Worm (Caenorhabditis elegans) whole organism, young adult: Measurements from ENCODE around the gene mtcu-2.
A peak's percentile ranks its signal among the peaks of the same experiment; 100 is the strongest.
"Not testable (repeated sequence)": the region's sequence is repeated elsewhere in the genome, so short reads cannot be mapped to it uniquely, and the experiment has no call there.

Experiments
- B0336.3 ChIP-seq: fragments of 200-800 bp; sonication (Bioruptor generic); IDR thresholded peaks from 2 replicates; pipeline ENCODE4 v1.3.6; 2022; ENCODE audit warnings: missing genetic modification characterization, missing compliant biosample characterization
- D2030.7 ChIP-seq: fragments of 200-800 bp; sonication (Bioruptor generic); IDR thresholded peaks from 2 replicates; pipeline ENCODE4 v1.3.6; 2022; ENCODE audit warnings: missing genetic modification reagents, missing genetic modification characterization, missing compliant biosample characterization
- F49E8.2 ChIP-seq: sonication (generic microtip); optimal IDR thresholded peaks from 3 replicates; lab custom pipeline; 2017; ENCODE audit warnings: missing genetic modification characterization, mild to moderate bottlenecking, missing compliant biosample characterization, antibody characterized with exemption, moderate library complexity; ENCODE audit not compliant: insufficient read depth
- F52B5.7 ChIP-seq: sonication (generic microtip); optimal IDR thresholded peaks from 2 replicates; lab custom pipeline; 2016; ENCODE audit warnings: mild to moderate bottlenecking, missing genetic modification characterization, missing compliant biosample characterization
- T07F8.4 ChIP-seq: sonication (generic microtip); optimal IDR thresholded peaks from 2 replicates; lab custom pipeline; 2016; ENCODE audit warnings: mild to moderate bottlenecking, missing genetic modification characterization, moderate library complexity, missing compliant biosample characterization
- Y67H2A.10 ChIP-seq: fragments of 200-800 bp; sonication (Bioruptor generic); conservative IDR thresholded peaks from 2 replicates; pipeline ENCODE4 v1.3.6; 2022; ENCODE audit warnings: missing genetic modification reagents, missing genetic modification characterization, missing compliant biosample characterization
- Y79H2A.3 ChIP-seq: fragments of 200-800 bp; sonication (Bioruptor generic); conservative IDR thresholded peaks from 2 replicates; pipeline ENCODE4 v1.3.6; 2022; ENCODE audit warnings: missing genetic modification reagents, missing genetic modification characterization, missing compliant biosample characterization
- akir-1 ChIP-seq: fragments of 200-800 bp; sonication (Bioruptor generic); optimal IDR thresholded peaks from 2 replicates; lab custom pipeline; 2018; ENCODE audit warnings: mild to moderate bottlenecking, missing genetic modification characterization, moderate library complexity, missing compliant biosample characterization
- ama-1 ChIP-seq, 3 experiments: fragments of 150-350 bp in 1 of 3; sonication (generic microtip) in 2 of 3; optimal IDR thresholded peaks; 2 replicates each; lab custom pipeline; 2014 to 2018; ENCODE audit warnings: missing biosample characterization in 2 of 3, missing genetic modification characterization in 2 of 3, missing genetic modification reagents in 2 of 3
- athp-1 ChIP-seq: sonication (generic microtip); optimal IDR thresholded peaks from 2 replicates; lab custom pipeline; 2017; ENCODE audit warnings: mild to moderate bottlenecking, missing genetic modification characterization, missing compliant biosample characterization
- attf-3 ChIP-seq: fragments of 200-800 bp; sonication (Bioruptor generic); conservative IDR thresholded peaks from 2 replicates; pipeline ENCODE4 v1.3.6; 2022; ENCODE audit warnings: missing genetic modification reagents, missing genetic modification characterization, missing compliant biosample characterization
- attf-5 ChIP-seq: fragments of 200-800 bp; sonication (Bioruptor generic); optimal IDR thresholded peaks from 2 replicates; lab custom pipeline; 2018; ENCODE audit warnings: mild to moderate bottlenecking, missing genetic modification characterization, missing compliant biosample characterization
- attf-6 ChIP-seq: fragments of 200-800 bp; sonication (Bioruptor generic); IDR thresholded peaks from 2 replicates; pipeline ENCODE4 v1.3.6; 2022; ENCODE audit warnings: missing genetic modification reagents, missing genetic modification characterization, missing compliant biosample characterization
- bed-1 ChIP-seq: fragments of 200-800 bp; sonication (Bioruptor generic); IDR thresholded peaks from 2 replicates; pipeline ENCODE4 v1.3.6; 2022; ENCODE audit warnings: missing genetic modification reagents, missing genetic modification characterization, missing compliant biosample characterization
- bed-2 ChIP-seq: fragments of 200-800 bp; sonication (Bioruptor generic); IDR thresholded peaks from 2 replicates; pipeline ENCODE4 v1.3.6; 2022; ENCODE audit warnings: missing genetic modification reagents, missing genetic modification characterization, missing compliant biosample characterization
- ccch-3 ChIP-seq: fragments of 200-800 bp; sonication (Bioruptor generic); optimal IDR thresholded peaks from 2 replicates; lab custom pipeline; 2018; ENCODE audit warnings: mild to moderate bottlenecking, missing genetic modification characterization, missing compliant biosample characterization
- cebp-1 ChIP-seq, 2 experiments: fragments of 200-800 bp in 1 of 2; sonication (Bioruptor generic) in 1 of 2; sonication (generic microtip) in 1 of 2; IDR thresholded peaks in 1 of 2; optimal IDR thresholded peaks in 1 of 2; 2 replicates each; pipeline versions ENCODE4 v1.3.6 to Lab custom; 2017 to 2022; ENCODE audit warnings: missing compliant biosample characterization in 2 of 2, missing genetic modification characterization in 2 of 2, mild to moderate bottlenecking in 1 of 2, missing genetic modification reagents in 1 of 2, moderate library complexity in 1 of 2
- ceh-100 ChIP-seq: fragments of 200-800 bp; sonication (Bioruptor generic); IDR thresholded peaks from 2 replicates; pipeline ENCODE4 v1.3.6; 2022; ENCODE audit warnings: missing genetic modification reagents, missing genetic modification characterization, missing compliant biosample characterization
- ceh-40 ChIP-seq: fragments of 200-800 bp; sonication (Bioruptor generic); IDR thresholded peaks from 2 replicates; pipeline ENCODE4 v1.3.6; 2022; ENCODE audit warnings: missing genetic modification characterization, missing compliant biosample characterization
- ceh-91 ChIP-seq: fragments of 200-800 bp; sonication (Bioruptor generic); IDR thresholded peaks from 2 replicates; pipeline ENCODE4 v1.3.6; 2022; ENCODE audit warnings: missing genetic modification reagents, missing genetic modification characterization, missing compliant biosample characterization
- dox-1 ChIP-seq: fragments of 200-800 bp; sonication (Bioruptor generic); IDR thresholded peaks from 2 replicates; pipeline ENCODE4 v1.3.6; 2022; ENCODE audit warnings: missing genetic modification reagents, missing genetic modification characterization, missing compliant biosample characterization
- egl-44 ChIP-seq: fragments of 200-800 bp; sonication (Bioruptor generic); IDR thresholded peaks from 2 replicates; pipeline ENCODE4 v1.3.6; 2022; ENCODE audit warnings: missing genetic modification reagents, missing genetic modification characterization, missing compliant biosample characterization
- gei-17 ChIP-seq: fragments of 200-800 bp; sonication (Bioruptor generic); optimal IDR thresholded peaks from 2 replicates; lab custom pipeline; 2018; ENCODE audit warnings: mild to moderate bottlenecking, missing genetic modification characterization, missing compliant biosample characterization
- hmg-20 ChIP-seq: fragments of 200-800 bp; sonication (Bioruptor generic); IDR thresholded peaks from 2 replicates; pipeline ENCODE4 v1.3.6; 2022; ENCODE audit warnings: missing genetic modification reagents, missing genetic modification characterization, missing compliant biosample characterization
- let-607 ChIP-seq, 2 experiments: fragments of 200-800 bp in 1 of 2; sonication (Bioruptor generic) in 1 of 2; sonication (generic microtip) in 1 of 2; optimal IDR thresholded peaks; 2 replicates each; lab custom pipeline; 2016 to 2018; ENCODE audit warnings: mild to moderate bottlenecking in 2 of 2, missing compliant biosample characterization in 2 of 2, missing genetic modification characterization in 2 of 2, moderate library complexity in 2 of 2, missing genotype in 1 of 2
- lin-26 ChIP-seq: fragments of 200-800 bp; sonication (Bioruptor generic); IDR thresholded peaks from 2 replicates; pipeline ENCODE4 v1.3.6; 2022; ENCODE audit warnings: missing genetic modification reagents, missing genetic modification characterization, missing compliant biosample characterization
- lin-35 ChIP-seq, 3 experiments: fragments of 150-350 bp in 2 of 3; sonication (generic microtip) in 1 of 3; optimal IDR thresholded peaks; 2 replicates each; lab custom pipeline; 2014 to 2018; ENCODE audit warnings: missing biosample characterization in 3 of 3, missing genetic modification characterization in 3 of 3, missing genetic modification reagents in 3 of 3
- lin-40 ChIP-seq: sonication (generic microtip); optimal IDR thresholded peaks from 2 replicates; lab custom pipeline; 2016; ENCODE audit warnings: missing genetic modification characterization, mild to moderate bottlenecking, missing compliant biosample characterization, missing genotype, missing genetic modification reagents
- madf-10 ChIP-seq: sonication (generic microtip); optimal IDR thresholded peaks from 2 replicates; lab custom pipeline; 2016; ENCODE audit warnings: mild to moderate bottlenecking, missing genetic modification characterization, missing compliant biosample characterization
- mcd-1 ChIP-seq: fragments of 200-800 bp; sonication (Bioruptor generic); IDR thresholded peaks from 2 replicates; pipeline ENCODE4 v1.3.6; 2022; ENCODE audit warnings: missing genetic modification reagents, missing genetic modification characterization, missing compliant biosample characterization
- nfya-1 ChIP-seq: sonication (generic microtip); optimal IDR thresholded peaks from 2 replicates; lab custom pipeline; 2017; ENCODE audit warnings: antibody characterized with exemption, missing compliant biosample characterization, missing genetic modification characterization, borderline replicate concordance; ENCODE audit not compliant: insufficient read depth
- nfyb-1 ChIP-seq: fragments of 200-800 bp; sonication (Bioruptor generic); IDR thresholded peaks from 2 replicates; pipeline ENCODE4 v1.3.6; 2022; ENCODE audit warnings: missing genetic modification reagents, missing genetic modification characterization, missing compliant biosample characterization
- nhr-80 ChIP-seq: sonication (generic microtip); optimal IDR thresholded peaks from 2 replicates; lab custom pipeline; 2016; ENCODE audit warnings: missing genetic modification characterization, missing compliant biosample characterization
- pbrm-1 ChIP-seq: fragments of 200-800 bp; sonication (Bioruptor generic); IDR thresholded peaks from 2 replicates; pipeline ENCODE4 v1.3.6; 2022; ENCODE audit warnings: missing genetic modification reagents, missing genetic modification characterization, missing compliant biosample characterization
- rec-8 ChIP-seq, 2 experiments: sonication (generic microtip); optimal IDR thresholded peaks; 2 replicates each; lab custom pipeline; 2016; ENCODE audit warnings: mild to moderate bottlenecking in 2 of 2, missing genetic modification characterization in 2 of 2, missing genetic modification reagents in 2 of 2, missing genotype in 2 of 2, missing biosample characterization in 1 of 2, missing compliant biosample characterization in 1 of 2, moderate library complexity in 1 of 2
- repo-1 ChIP-seq: sonication (generic microtip); optimal IDR thresholded peaks from 2 replicates; lab custom pipeline; 2017; ENCODE audit warnings: mild to moderate bottlenecking, missing genetic modification characterization, missing compliant biosample characterization
- rpc-1 ChIP-seq, 2 experiments: fragments of 150-350 bp in 1 of 2; sonication (generic microtip) in 1 of 2; optimal IDR thresholded peaks; 2 replicates each; lab custom pipeline; 2014 to 2018; ENCODE audit warnings: missing biosample characterization in 1 of 2, missing genetic modification characterization in 1 of 2, missing genetic modification reagents in 1 of 2, missing genotype in 1 of 2
- somi-1 ChIP-seq: fragments of 200-800 bp; sonication (Bioruptor generic); optimal IDR thresholded peaks from 2 replicates; lab custom pipeline; 2018; ENCODE audit warnings: mild to moderate bottlenecking, missing genetic modification characterization, missing compliant biosample characterization
- ztf-3 ChIP-seq: fragments of 200-800 bp; sonication (Bioruptor generic); optimal IDR thresholded peaks from 2 replicates; lab custom pipeline; 2018; ENCODE audit warnings: mild to moderate bottlenecking, missing genetic modification characterization, missing compliant biosample characterization

mtcu-2 gene

DNA sequence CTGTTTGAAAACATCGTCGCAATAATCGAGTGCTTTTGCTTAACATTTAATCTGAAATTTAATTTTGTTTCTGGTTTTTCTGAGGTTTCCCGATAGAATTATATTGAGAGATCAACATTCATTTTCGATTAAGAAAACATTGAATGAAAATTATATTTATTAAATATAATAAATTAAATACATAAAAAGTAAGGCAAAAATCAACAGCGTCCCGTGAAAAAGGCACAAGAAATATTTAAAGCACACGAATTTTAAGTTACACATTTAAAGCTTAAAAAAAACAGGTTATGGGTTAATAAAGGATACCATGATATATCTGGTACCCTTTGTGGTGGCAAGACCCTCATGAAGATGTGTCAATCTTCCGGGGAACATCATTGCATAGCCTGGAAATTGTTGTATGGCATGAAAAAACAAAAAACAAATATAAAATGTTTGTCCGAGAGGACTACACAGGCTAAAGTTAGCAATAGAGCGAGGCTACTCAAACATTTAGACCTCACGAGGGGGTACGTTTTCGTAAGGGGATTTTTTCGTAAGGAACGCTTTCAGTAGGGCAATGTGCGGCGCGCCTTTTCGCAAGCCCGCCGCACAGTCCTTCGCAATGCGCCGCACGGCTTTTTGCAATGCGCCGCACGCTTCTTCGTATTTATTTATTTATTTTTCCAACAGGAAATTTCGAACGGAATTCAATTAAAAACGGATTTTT, at the start of gene mtcu-2 (continued):
- peak; percentile 88 for TF ChIP-seq attf-6 (GFP tag; lab: Robert Waterston, UW)
- peak; percentile 46 for TF ChIP-seq nhr-80 (tag; lab: Kevin White, UChicago)
- peak; percentile 62 for TF ChIP-seq madf-10 (tag; lab: Kevin White, UChicago)
- peak; percentile 50 to 54 for TF ChIP-seq let-607 (tag; optimal IDR thresholded peaks at IDR 0.05; lab: Kevin White, UChicago)
- TF ChIP-seq athp-1 (tag; lab: Kevin White, UChicago), result peak; percentile 87
- peak; percentile 100 for TF ChIP-seq ceh-100
- TF ChIP-seq Y79H2A.3 (GFP tag; lab: Robert Waterston, UW), result peak; percentile 99
- TF ChIP-seq attf-3 (GFP tag; lab: Robert Waterston, UW), result peak; percentile 90
- peak; percentile 73; the same call in 1 of the 2 replicates for TF ChIP-seq ceh-40 (GFP tag; lab: Robert Waterston, UW)
- peak; percentile 99 for TF ChIP-seq bed-2 (GFP tag; lab: Robert Waterston, UW)
- peak; percentile 94 for TF ChIP-seq attf-5 (GFP tag; lab: Kevin White, UChicago)
- TF ChIP-seq cebp-1 (GFP tag; IDR thresholded peaks at IDR 0.05; lab: Robert Waterston, UW), result peak; percentile 94
- TF ChIP-seq cebp-1 (tag; optimal IDR thresholded peaks at IDR 0.05; lab: Kevin White, UChicago), result peak; percentile 82
- TF ChIP-seq somi-1 (GFP tag; lab: Kevin White, UChicago), result peak; percentile 36
- peak; percentile 28 for TF ChIP-seq F52B5.7 (tag; lab: Kevin White, UChicago)
- TF ChIP-seq T07F8.4 (tag; lab: Kevin White, UChicago), result peak; percentile 37
- TF ChIP-seq F49E8.2, result peak; percentile 33
- peak; percentile 73 for TF ChIP-seq lin-40 (tag; lab: Kevin White, UChicago)
- 0 out of 2 replicates have a peak, but pooled peaks have one; percentile 85 for TF ChIP-seq bed-1
- peak; percentile 98 for TF ChIP-seq Y67H2A.10
- TF ChIP-seq repo-1, result peak; percentile 7
- TF ChIP-seq hmg-20, result peak; percentile 93
- peak in 1 of 3 experiments; percentile 77 for TF ChIP-seq lin-35 (GFP tag; optimal IDR thresholded peaks at IDR 0.05; lab: Kevin White, UChicago)
- peak; percentile 91 for TF ChIP-seq lin-26 (GFP tag; lab: Robert Waterston, UW)
- TF ChIP-seq egl-44 (GFP tag; lab: Robert Waterston, UW), result peak; percentile 98
- peak; percentile 38 for TF ChIP-seq rpc-1 (optimal IDR thresholded peaks at IDR 0.05; lab: Kevin White, UChicago)
- not testable (repeated sequence) for TF ChIP-seq rpc-1 (tag; optimal IDR thresholded peaks at IDR 0.05; lab: Kevin White, UChicago)
- peak; percentile 98 for TF ChIP-seq ceh-91 (GFP tag; lab: Robert Waterston, UW)
- peak; percentile 100 for TF ChIP-seq mcd-1 (GFP tag; lab: Robert Waterston, UW)

DNA sequence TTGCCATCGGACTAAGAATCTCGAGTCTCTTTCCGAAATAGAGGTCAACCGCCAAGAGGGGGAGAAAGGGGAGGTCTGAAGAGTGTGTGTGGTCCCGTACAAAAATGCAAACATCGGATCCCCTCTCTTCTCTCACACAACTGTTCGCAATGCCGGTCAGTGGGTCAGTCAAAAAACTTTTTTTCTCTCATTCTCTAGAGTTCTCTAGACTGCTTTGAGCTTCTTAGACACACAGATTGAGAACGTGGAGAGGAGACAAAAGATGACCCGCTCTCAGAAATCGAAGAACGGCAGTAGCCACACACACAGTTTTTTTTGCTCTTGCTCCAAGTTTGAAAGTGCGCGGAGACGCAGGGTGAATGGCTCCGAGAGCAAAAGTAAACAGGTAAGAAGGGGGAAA, 42.8 kb upstream of the mtcu-2 start:
- TF ChIP-seq akir-1 (GFP tag; lab: Kevin White, UChicago) (no peak), Y79H2A.3 (GFP tag; lab: Robert Waterston, UW) (no peak), ztf-3 (GFP tag; lab: Kevin White, UChicago) (no peak), hmg-20 (no peak), D2030.7 (GFP tag; lab: Robert Waterston, UW) (no peak), ccch-3 (no peak), pbrm-1 (no peak), B0336.3 (GFP tag; lab: Robert Waterston, UW) (no peak), gei-17 (no peak), dox-1 (GFP tag; lab: Robert Waterston, UW) (no peak), rec-8 (tag; optimal IDR thresholded peaks at IDR 0.05; lab: Kevin White, UChicago) (no peak), nhr-80 (tag; lab: Kevin White, UChicago) (no peak), lin-26 (GFP tag; lab: Robert Waterston, UW) (no peak), ama-1 (optimal IDR thresholded peaks at IDR 0.05; lab: Kevin White, UChicago) (no peak), ama-1 (GFP tag; optimal IDR thresholded peaks at IDR 0.05; lab: Kevin White, UChicago) (no peak), nfyb-1 (GFP tag; lab: Robert Waterston, UW) (no peak), nfya-1 (no peak)
- TF ChIP-seq, all 124 proteins: peak for 0
